Fruit fly (Drosophila melanogaster) whole organism, embryonic: Measurements from ENCODE around the gene Pif1A.

Experiments used
- Asciz ChIP-seq: fragments of 200-800 bp; sonication (Bioruptor generic); optimal IDR thresholded peaks from 2 replicates; lab custom pipeline; 2017; ENCODE audit warnings: missing biosample characterization, mild to moderate bottlenecking, missing genetic modification characterization, missing genetic modification reagents
- CG10274 ChIP-seq: fragments of 200-800 bp; sonication (Bioruptor generic); optimal IDR thresholded peaks from 3 replicates; lab custom pipeline; 2017; ENCODE audit warnings: missing biosample characterization, mild to moderate bottlenecking, missing genetic modification characterization
- CG10366 ChIP-seq: fragments of 200-800 bp; sonication (Bioruptor generic); IDR thresholded peaks from 2 replicates; pipeline ENCODE4 v1.3.6; 2022; ENCODE audit warnings: missing biosample characterization, missing genetic modification characterization
- CG10654 ChIP-seq: fragments of 200-800 bp; sonication (Bioruptor generic); optimal IDR thresholded peaks from 2 replicates; lab custom pipeline; 2016; ENCODE audit warnings: missing biosample characterization, missing genetic modification characterization
- CG10959 ChIP-seq: fragments of 200-800 bp; sonication (Bioruptor generic); IDR thresholded peaks from 2 replicates; pipeline ENCODE4 v1.3.6; 2022; ENCODE audit warnings: missing biosample characterization, missing genetic modification characterization
- CG11093 ChIP-seq: fragments of 200-800 bp; sonication (Bioruptor generic); IDR thresholded peaks from 3 replicates; pipeline ENCODE4 v1.3.6; 2022; ENCODE audit warnings: missing biosample characterization, missing genetic modification characterization
- CG11560 ChIP-seq: fragments of 200-800 bp; sonication (Bioruptor generic); IDR thresholded peaks from 3 replicates; pipeline ENCODE4 v1.3.6; 2022; ENCODE audit warnings: missing biosample characterization, missing genetic modification characterization
- CG11723 ChIP-seq: fragments of 200-800 bp; sonication (Bioruptor generic); optimal IDR thresholded peaks from 2 replicates; lab custom pipeline; 2017; ENCODE audit warnings: missing biosample characterization, mild to moderate bottlenecking, missing genetic modification characterization
- CG12942 ChIP-seq: fragments of 200-800 bp; sonication (Bioruptor generic); optimal IDR thresholded peaks from 3 replicates; lab custom pipeline; 2016; ENCODE audit warnings: missing biosample characterization, missing genetic modification characterization
- CG14441 ChIP-seq: fragments of 200-800 bp; sonication (Bioruptor generic); IDR thresholded peaks from 2 replicates; pipeline ENCODE4 v1.3.6; 2022; ENCODE audit warnings: missing biosample characterization, missing genetic modification characterization
- CG15073 ChIP-seq: fragments of 200-800 bp; sonication (Bioruptor generic); optimal IDR thresholded peaks from 2 replicates; lab custom pipeline; 2016; ENCODE audit warnings: missing biosample characterization, missing genetic modification characterization
- CG1529 ChIP-seq: fragments of 200-800 bp; sonication (Bioruptor generic); optimal IDR thresholded peaks from 3 replicates; lab custom pipeline; 2018; ENCODE audit warnings: missing biosample characterization, missing genetic modification characterization
- CG15479 ChIP-seq: fragments of 200-800 bp; sonication (Bioruptor generic); optimal IDR thresholded peaks from 3 replicates; lab custom pipeline; 2019; ENCODE audit warnings: missing biosample characterization, mild to moderate bottlenecking, missing genetic modification characterization, moderate library complexity
- CG17359 ChIP-seq: fragments of 200-800 bp; sonication (Bioruptor generic); optimal IDR thresholded peaks from 3 replicates; lab custom pipeline; 2018; ENCODE audit warnings: missing biosample characterization, mild to moderate bottlenecking, missing genetic modification characterization, moderate library complexity
- CG17361 ChIP-seq: fragments of 200-800 bp; sonication (Bioruptor generic); IDR thresholded peaks from 3 replicates; pipeline ENCODE4 v1.3.6; 2022; ENCODE audit warnings: missing biosample characterization, missing genetic modification characterization
- CG2875 ChIP-seq: fragments of 200-800 bp; sonication (Bioruptor generic); optimal IDR thresholded peaks from 2 replicates; lab custom pipeline; 2017; ENCODE audit warnings: missing biosample characterization, mild to moderate bottlenecking, missing genetic modification characterization, missing genetic modification reagents
- CG30020 ChIP-seq: fragments of 200-800 bp; optimal IDR thresholded peaks from 2 replicates; lab custom pipeline; 2019; ENCODE audit warnings: missing biosample characterization, mild to moderate bottlenecking, missing genetic modification characterization, moderate library complexity
- CG33213 ChIP-seq: fragments of 200-800 bp; sonication (Bioruptor generic); optimal IDR thresholded peaks from 3 replicates; lab custom pipeline; 2016; ENCODE audit warnings: missing biosample characterization, missing genetic modification characterization
- CG3847 ChIP-seq: fragments of 200-800 bp; sonication (Bioruptor generic); IDR thresholded peaks from 2 replicates; pipeline ENCODE4 v1.3.6; 2022; ENCODE audit warnings: missing biosample characterization, missing genetic modification characterization
- CG4424 ChIP-seq: fragments of 200-800 bp; sonication (Bioruptor generic); optimal IDR thresholded peaks from 3 replicates; lab custom pipeline; 2016; ENCODE audit warnings: missing biosample characterization, missing genetic modification characterization
- CG5180 ChIP-seq: fragments of 200-800 bp; sonication (Bioruptor generic); optimal IDR thresholded peaks from 3 replicates; lab custom pipeline; 2017; ENCODE audit warnings: missing biosample characterization, missing genetic modification characterization, mild to moderate bottlenecking, moderate library complexity, missing genetic modification reagents
- CG6272 ChIP-seq: fragments of 200-800 bp; sonication (Bioruptor generic); IDR thresholded peaks from 2 replicates; pipeline ENCODE4 v1.3.6; 2022; ENCODE audit warnings: missing biosample characterization, missing genetic modification characterization
- CG8359 ChIP-seq: fragments of 200-800 bp; sonication (Bioruptor generic); optimal IDR thresholded peaks from 2 replicates; lab custom pipeline; 2017; ENCODE audit warnings: missing biosample characterization, mild to moderate bottlenecking, missing genetic modification characterization, borderline replicate concordance
- Camta ChIP-seq: fragments of 200-800 bp; sonication (Bioruptor generic); optimal IDR thresholded peaks from 2 replicates; lab custom pipeline; 2016; ENCODE audit warnings: missing biosample characterization, missing genetic modification characterization
- D ChIP-seq, 2 experiments: fragments of 200-800 bp in 1 of 2; fragments of >200 bp in 1 of 2; sonication (Bioruptor generic) in 1 of 2; optimal IDR thresholded peaks; 2 replicates in 1 of 2; 3 replicates in 1 of 2; lab custom pipeline; 2017; ENCODE audit warnings: mild to moderate bottlenecking in 1 of 2, missing biosample characterization in 1 of 2, missing genetic modification characterization in 1 of 2, missing genetic modification reagents in 1 of 2
- Doc2 ChIP-seq: fragments of 200-800 bp; sonication (Bioruptor generic); IDR thresholded peaks from 2 replicates; pipeline ENCODE4 v1.3.6; 2022; ENCODE audit warnings: missing biosample characterization, missing genetic modification characterization
- E2f2 ChIP-seq: fragments of 200-800 bp; sonication (Bioruptor generic); IDR thresholded peaks from 2 replicates; pipeline ENCODE4 v1.3.6; 2022; ENCODE audit warnings: missing biosample characterization, missing genetic modification characterization
- Hey ChIP-seq: fragments of 200-800 bp; sonication (Bioruptor generic); optimal IDR thresholded peaks from 3 replicates; lab custom pipeline; 2018; ENCODE audit warnings: missing biosample characterization, mild to moderate bottlenecking, missing genetic modification characterization
- Kr ChIP-seq: fragments of 200-800 bp; sonication (Bioruptor generic); optimal IDR thresholded peaks from 2 replicates; lab custom pipeline; 2017; ENCODE audit warnings: missing biosample characterization, mild to moderate bottlenecking, missing genetic modification characterization
- Med ChIP-seq: fragments of 200-800 bp; sonication (Bioruptor generic); peaks from one replicate; lab custom pipeline; 2016; ENCODE audit warnings: missing biosample characterization, missing genetic modification characterization, mild to moderate bottlenecking, inconsistent platforms, moderate library complexity
- NC2β ChIP-seq: fragments of 200-800 bp; sonication (Bioruptor generic); optimal IDR thresholded peaks from 2 replicates; lab custom pipeline; 2016; ENCODE audit warnings: missing biosample characterization, missing genetic modification characterization
- Pdp1 ChIP-seq, 2 experiments: fragments of 200-800 bp; sonication (Bioruptor generic); optimal IDR thresholded peaks; 3 replicates each; lab custom pipeline; 2016; ENCODE audit warnings: missing biosample characterization in 2 of 2, missing genetic modification characterization in 2 of 2, mild to moderate bottlenecking in 1 of 2, moderate library complexity in 1 of 2
- Sox100B ChIP-seq: fragments of 200-800 bp; sonication (Bioruptor generic); optimal IDR thresholded peaks from 3 replicates; lab custom pipeline; 2018; ENCODE audit warnings: missing biosample characterization, mild to moderate bottlenecking, missing genetic modification characterization
- Ssrp ChIP-seq: fragments of 200-800 bp; sonication (Bioruptor generic); optimal IDR thresholded peaks from 2 replicates; lab custom pipeline; 2018; ENCODE audit warnings: missing biosample characterization, mild to moderate bottlenecking, missing genetic modification characterization, moderate library complexity
- Taf1 ChIP-seq: fragments of 200-800 bp; sonication (Bioruptor generic); IDR thresholded peaks from 2 replicates; pipeline ENCODE4 v1.3.6; 2022; ENCODE audit warnings: missing biosample characterization, missing genetic modification characterization
- ato ChIP-seq: fragments of 200-800 bp; sonication (Bioruptor generic); IDR thresholded peaks from 2 replicates; pipeline ENCODE4 v1.3.6; 2022; ENCODE audit warnings: missing biosample characterization, missing genetic modification characterization; ENCODE audit not compliant: partially characterized antibody
- az2 ChIP-seq: fragments of 200-800 bp; sonication (Bioruptor generic); optimal IDR thresholded peaks from 3 replicates; lab custom pipeline; 2016; ENCODE audit warnings: missing biosample characterization, missing genetic modification characterization
- crc ChIP-seq: fragments of 200-800 bp; sonication (Bioruptor generic); optimal IDR thresholded peaks from 2 replicates; lab custom pipeline; 2016; ENCODE audit warnings: missing biosample characterization, missing genetic modification characterization
- emc ChIP-seq: fragments of 200-800 bp; sonication (Bioruptor generic); optimal IDR thresholded peaks from 2 replicates; lab custom pipeline; 2016; ENCODE audit warnings: missing biosample characterization, missing genetic modification characterization
- eve ChIP-seq, 2 experiments: fragments of >200 bp; optimal IDR thresholded peaks; 2 replicates each; lab custom pipeline; 2017; ENCODE audit warnings: missing biosample characterization in 2 of 2, missing genetic modification characterization in 2 of 2
- exex ChIP-seq: fragments of 200-800 bp; sonication (Bioruptor generic); optimal IDR thresholded peaks from 4 replicates; lab custom pipeline; 2018; ENCODE audit warnings: missing biosample characterization, mild to moderate bottlenecking, missing genetic modification characterization, moderate library complexity
- fru ChIP-seq: fragments of >200 bp; optimal IDR thresholded peaks from 2 replicates; lab custom pipeline; 2017
- grau ChIP-seq: fragments of 200-800 bp; optimal IDR thresholded peaks from 3 replicates; lab custom pipeline; 2019; ENCODE audit warnings: missing biosample characterization, mild to moderate bottlenecking, missing genetic modification characterization, moderate library complexity
- h ChIP-seq: fragments of >200 bp; optimal IDR thresholded peaks from 2 replicates; lab custom pipeline; 2017
- ham ChIP-seq: fragments of 200-800 bp; sonication (Bioruptor generic); IDR thresholded peaks from 2 replicates; pipeline ENCODE4 v1.3.6; 2022; ENCODE audit warnings: missing biosample characterization, missing genetic modification characterization
- jigr1 ChIP-seq: fragments of 200-800 bp; sonication (Bioruptor generic); IDR thresholded peaks from 3 replicates; pipeline ENCODE4 v1.3.6; 2022; ENCODE audit warnings: missing biosample characterization, missing genetic modification characterization
- jing ChIP-seq: fragments of 200-800 bp; sonication (Bioruptor generic); optimal IDR thresholded peaks from 2 replicates; lab custom pipeline; 2018; ENCODE audit warnings: missing biosample characterization, mild to moderate bottlenecking, missing genetic modification characterization
- lab ChIP-seq: fragments of 200-800 bp; sonication (Bioruptor generic); optimal IDR thresholded peaks from 3 replicates; lab custom pipeline; 2017; ENCODE audit warnings: missing biosample characterization, missing genetic modification characterization, mild to moderate bottlenecking, moderate library complexity, missing genetic modification reagents
- onecut ChIP-seq: fragments of 200-800 bp; sonication (Bioruptor generic); IDR thresholded peaks from 2 replicates; pipeline ENCODE4 v1.3.6; 2022; ENCODE audit warnings: missing biosample characterization, missing genetic modification characterization
- stc ChIP-seq: fragments of 200-800 bp; sonication (Bioruptor generic); IDR thresholded peaks from 2 replicates; pipeline ENCODE4 v1.3.6; 2022; ENCODE audit warnings: missing biosample characterization, missing genetic modification characterization
- zfh2 ChIP-seq: fragments of 200-800 bp; sonication (Bioruptor generic); optimal IDR thresholded peaks from 2 replicates; lab custom pipeline; 2016; ENCODE audit warnings: missing biosample characterization, missing genetic modification characterization

Gene Pif1A

DNA sequence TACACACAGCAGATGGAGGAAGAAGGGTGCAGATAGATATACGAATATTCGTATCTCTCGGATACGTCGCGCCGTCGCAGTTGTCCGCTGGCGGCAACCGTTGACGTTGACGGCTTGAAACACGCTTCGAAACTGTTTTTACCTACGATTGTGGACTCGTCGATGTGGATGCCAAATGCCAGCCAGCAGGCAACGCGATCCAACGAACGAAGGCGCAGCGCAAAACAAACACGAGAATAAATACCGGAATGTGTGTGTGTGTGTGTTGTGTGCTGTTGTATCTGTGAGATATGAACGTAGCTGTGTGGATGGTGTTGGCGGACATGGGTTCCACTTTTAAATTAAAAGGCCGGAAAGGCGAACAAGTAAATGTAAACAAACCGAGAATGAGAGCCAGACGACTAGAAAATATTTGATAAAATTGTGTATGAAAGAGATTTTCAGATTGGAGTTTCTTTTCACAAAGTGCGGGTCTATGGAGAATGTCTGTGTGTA is 45.2 kb upstream of the Pif1A start (continued):
- no peak for TF ChIP-seq CG10959
- peak; percentile 49; the same call in 1 of the 2 replicates for TF ChIP-seq stc (GFP tag; lab: Robert Waterston, UW)
- TF ChIP-seq CG17361 (GFP tag; lab: Robert Waterston, UW) = peak; percentile 20; the same call in 1 of the 3 replicates
- no peak for TF ChIP-seq jing (GFP tag; lab: Kevin White, UChicago)
- no peak for TF ChIP-seq CG11560 (tag; lab: Robert Waterston, UW)
- TF ChIP-seq ato = no peak; the same call in 1 of the 2 replicates
- peak; percentile 32; the same call in 1 of the 3 replicates for TF ChIP-seq CG11093 (GFP tag; lab: Robert Waterston, UW)
- TF ChIP-seq lab (GFP tag; lab: Kevin White, UChicago) = peak; percentile 84
- no peak for TF ChIP-seq ham (GFP tag; lab: Robert Waterston, UW)
- no peak for TF ChIP-seq Ssrp (tag; lab: Kevin White, UChicago)
- peak in 1 of 2 experiments; percentile 48 for TF ChIP-seq Pdp1 (GFP tag; optimal IDR thresholded peaks at IDR 0.05; lab: Kevin White, UChicago)
- TF ChIP-seq CG8359 = peak; percentile 16
- TF ChIP-seq CG12942 (GFP tag; lab: Kevin White, UChicago) = no peak
- TF ChIP-seq CG10274 (GFP tag; lab: Kevin White, UChicago) = no peak
- TF ChIP-seq CG30020 (tag; lab: Kevin White, UChicago) = no peak
- peak; percentile 63 for TF ChIP-seq Asciz
- peak; percentile 19 for TF ChIP-seq onecut
- no peak for TF ChIP-seq jigr1 (GFP tag; lab: Robert Waterston, UW)
- TF ChIP-seq crc (GFP tag; lab: Kevin White, UChicago) = no peak
- TF ChIP-seq CG2875 (GFP tag; lab: Kevin White, UChicago) = peak; percentile 51
- no peak for TF ChIP-seq CG10366 (GFP tag; lab: Robert Waterston, UW)
- TF ChIP-seq CG15073 (GFP tag; lab: Kevin White, UChicago) = no peak
- peak; percentile 65 for TF ChIP-seq NC2β (GFP tag; lab: Kevin White, UChicago)
- TF ChIP-seq eve (GFP tag; optimal IDR thresholded peaks at IDR 0.05; lab: Kevin White, UChicago) = no peak
- peak; percentile 52 for TF ChIP-seq grau (tag; lab: Kevin White, UChicago)
- peak; percentile 65 for TF ChIP-seq CG1529 (GFP tag; lab: Kevin White, UChicago)
- TF ChIP-seq CG15479 (GFP tag; lab: Kevin White, UChicago) = peak; percentile 67
- TF ChIP-seq Hey (tag; lab: Kevin White, UChicago) = peak; percentile 45
- peak; percentile 58 for TF ChIP-seq CG33213 (GFP tag; lab: Kevin White, UChicago)
- TF ChIP-seq E2f2 (GFP tag; lab: Robert Waterston, UW) = no peak; the same call in 1 of the 2 replicates
- TF ChIP-seq CG10654 (GFP tag; lab: Kevin White, UChicago) = no peak
- no peak for TF ChIP-seq zfh2
- TF ChIP-seq CG6272 (GFP tag; lab: Robert Waterston, UW) = no peak
- peak; percentile 94 for TF ChIP-seq Med (GFP tag; lab: Kevin White, UChicago)
- TF ChIP-seq Camta (GFP tag; lab: Kevin White, UChicago) = peak; percentile 50
- TF ChIP-seq Taf1 = no peak
- TF ChIP-seq D (optimal IDR thresholded peaks at IDR 0.05; lab: Kevin White, UChicago) = peak; percentile 36
- no peak for TF ChIP-seq D (GFP tag; optimal IDR thresholded peaks at IDR 0.05; lab: Kevin White, UChicago)
- no peak for TF ChIP-seq CG14441
- TF ChIP-seq Kr (GFP tag; lab: Kevin White, UChicago) = peak; percentile 42
- TF ChIP-seq CG4424 = no peak
- no peak for TF ChIP-seq h
- peak; percentile 48 for TF ChIP-seq CG5180 (GFP tag; lab: Kevin White, UChicago)
- no peak for TF ChIP-seq CG3847
- TF ChIP-seq emc (GFP tag; lab: Kevin White, UChicago) = no peak
- no peak for TF ChIP-seq fru (lab: Kevin White, UChicago)
- TF ChIP-seq CG11723 (GFP tag; lab: Kevin White, UChicago) = peak; percentile 46
- peak; percentile 25 for TF ChIP-seq Sox100B
- TF ChIP-seq az2 (GFP tag; lab: Kevin White, UChicago) = no peak
- peak; percentile 56 for TF ChIP-seq CG17359 (tag; lab: Kevin White, UChicago)
- TF ChIP-seq exex = no peak
- TF ChIP-seq Doc2 (GFP tag; lab: Robert Waterston, UW) = no peak
